Worm (Caenorhabditis elegans) whole organism, early embryonic: ENCODE results near the gene irld-25.

ENCODE experiments used
- B0310.2 ChIP-seq: sonication (generic microtip); optimal IDR thresholded peaks from 2 replicates; lab custom pipeline; 2016; ENCODE audit warnings: mild to moderate bottlenecking, missing genetic modification characterization, missing compliant biosample characterization
- hmbx-1 ChIP-seq: sonication (generic microtip); optimal IDR thresholded peaks from 2 replicates; lab custom pipeline; 2016; ENCODE audit warnings: mild to moderate bottlenecking, missing genetic modification characterization, missing compliant biosample characterization
- scrt-1 ChIP-seq: fragments of 200-800 bp; sonication (Bioruptor generic); IDR thresholded peaks from 2 replicates; pipeline ENCODE4 v1.3.6; 2022; ENCODE audit warnings: missing genetic modification characterization, missing compliant biosample characterization

Gene irld-25

ce11 chrV:15268302-15268701 is 46.9 kb downstream of the irld-25 start, which contains the start of gene srw-22:
TSS of gene srw-22 (plus strand) at chrV:15268602.
- TF ChIP-seq B0310.2 (no peak), hmbx-1 (tag; lab: Kevin White, UChicago) (no peak), scrt-1 (GFP tag; lab: Robert Waterston, UW) (no peak)

- no peak for TF ChIP-seq B0310.2
Measured at ce11 chrV:15272263-15272662, 50.8 kb downstream of the irld-25 start, which contains the start of gene T10H4.4. TSS of gene T10H4.4 (minus strand) at chrV:15272363.
